Fruit fly (Drosophila melanogaster): ENCODE results near the gene CG8064.
A peak's percentile ranks its signal among the peaks of the same experiment; 100 is the strongest.

CG8064 gene

DNA sequence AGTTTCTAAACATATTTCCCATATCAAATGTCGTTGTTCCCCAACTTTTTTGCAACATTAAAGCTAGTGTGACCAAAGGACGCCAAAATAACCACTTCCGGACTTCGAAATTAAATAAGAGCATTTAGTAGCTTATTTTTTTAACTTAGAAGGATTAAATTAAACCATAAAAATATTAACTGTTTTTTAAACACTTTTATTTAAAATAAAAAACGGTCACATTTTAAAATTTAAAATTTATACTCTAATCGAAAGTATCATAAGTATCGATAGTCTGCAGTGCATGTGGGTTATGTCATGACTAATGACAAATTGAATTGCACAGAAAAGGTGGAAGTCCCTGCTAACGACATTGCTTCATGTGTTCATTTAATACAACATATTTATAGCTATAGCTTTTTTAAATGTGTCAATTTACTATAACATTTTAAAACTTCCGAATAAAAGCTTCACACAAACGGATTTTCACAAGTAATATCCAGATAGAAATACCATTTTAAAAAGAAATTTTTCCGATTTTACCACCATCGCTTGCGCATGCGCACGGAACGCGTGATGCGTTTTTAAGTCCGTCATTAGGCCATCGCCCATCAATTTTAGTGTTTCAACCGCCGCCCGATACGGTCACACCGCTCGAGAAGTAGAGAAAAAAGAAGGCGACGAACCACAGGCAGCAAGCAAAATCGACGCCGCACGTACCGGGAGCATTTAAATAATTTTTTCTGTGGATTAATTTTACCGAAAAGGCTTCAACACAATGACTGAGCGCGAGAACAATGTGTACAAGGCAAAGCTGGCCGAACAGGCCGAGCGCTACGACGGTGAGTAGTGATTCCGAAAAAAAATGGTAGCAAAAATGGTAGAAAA is 41.1 kb upstream of the CG8064 start, which contains the start of the genes CG7156 and 14-3-3epsilon (continued):
- TF ChIP-seq sage (GFP tag; optimal IDR thresholded peaks at IDR 0.05) (no peak), h (GFP tag; optimal IDR thresholded peaks at IDR 0.05) (peak; percentile 29)

DNA sequence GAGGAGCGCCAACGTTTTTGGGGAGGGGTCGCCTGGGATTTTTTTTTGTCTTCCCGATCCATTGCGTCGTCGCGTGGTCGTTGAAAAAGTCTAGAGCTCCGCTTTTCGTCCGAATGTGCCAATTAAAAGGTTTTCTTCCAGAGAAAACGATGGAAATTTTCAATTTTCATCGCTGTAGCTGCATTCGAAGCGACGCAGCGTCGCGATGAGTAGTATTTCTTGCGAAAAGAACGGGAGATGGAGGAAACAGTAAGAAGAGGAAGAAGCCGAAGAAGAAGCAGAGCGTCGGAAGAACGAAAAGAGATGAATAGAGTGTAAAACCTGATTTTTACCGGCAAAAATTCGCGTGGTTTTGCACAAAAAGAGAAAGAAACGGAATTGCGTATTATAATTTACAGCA is 40.5 kb upstream of the CG8064 start:
- no peak for TF ChIP-seq N (GFP tag; optimal IDR thresholded peaks at IDR 0.05)
- no peak for TF ChIP-seq sage (GFP tag; optimal IDR thresholded peaks at IDR 0.05)
- TF ChIP-seq Dif (GFP tag; optimal IDR thresholded peaks at IDR 0.05; ENCODE audit: partially characterized antibody): peak; percentile 27
- TF ChIP-seq psq (GFP tag; optimal IDR thresholded peaks at IDR 0.05): peak; percentile 84
- no peak for TF ChIP-seq ey (GFP tag; optimal IDR thresholded peaks at IDR 0.05)
- no peak for TF ChIP-seq GATAd (GFP tag; optimal IDR thresholded peaks at IDR 0.05)
- no peak for TF ChIP-seq pan (optimal IDR thresholded peaks at IDR 0.05)
- TF ChIP-seq Dfd (GFP tag; optimal IDR thresholded peaks at IDR 0.05): no peak
- TF ChIP-seq Vsx2 (GFP tag; optimal IDR thresholded peaks at IDR 0.05; ENCODE audit: partially characterized antibody): no peak
- no peak for TF ChIP-seq Hr78 (GFP tag; optimal IDR thresholded peaks at IDR 0.05)
- no peak for TF ChIP-seq lola (GFP tag; optimal IDR thresholded peaks at IDR 0.05)
- no peak for TF ChIP-seq sv (GFP tag; optimal IDR thresholded peaks at IDR 0.05)
- no peak for TF ChIP-seq dl (GFP tag; optimal IDR thresholded peaks at IDR 0.05; ENCODE audit: insufficient read depth in 1 of 2, partially characterized antibody in 2 of 2)
- TF ChIP-seq CrebA (GFP tag; optimal IDR thresholded peaks at IDR 0.05; ENCODE audit: borderline replicate concordance): no peak
- no peak for TF ChIP-seq rgr (GFP tag; optimal IDR thresholded peaks at IDR 0.05)
- no peak for TF ChIP-seq dsf (GFP tag; optimal IDR thresholded peaks at IDR 0.05; ENCODE audit: borderline replicate concordance)
- TF ChIP-seq Rel (GFP tag; optimal IDR thresholded peaks at IDR 0.05): no peak
- TF ChIP-seq Rel (tag; optimal IDR thresholded peaks at IDR 0.05): no peak

DNA sequence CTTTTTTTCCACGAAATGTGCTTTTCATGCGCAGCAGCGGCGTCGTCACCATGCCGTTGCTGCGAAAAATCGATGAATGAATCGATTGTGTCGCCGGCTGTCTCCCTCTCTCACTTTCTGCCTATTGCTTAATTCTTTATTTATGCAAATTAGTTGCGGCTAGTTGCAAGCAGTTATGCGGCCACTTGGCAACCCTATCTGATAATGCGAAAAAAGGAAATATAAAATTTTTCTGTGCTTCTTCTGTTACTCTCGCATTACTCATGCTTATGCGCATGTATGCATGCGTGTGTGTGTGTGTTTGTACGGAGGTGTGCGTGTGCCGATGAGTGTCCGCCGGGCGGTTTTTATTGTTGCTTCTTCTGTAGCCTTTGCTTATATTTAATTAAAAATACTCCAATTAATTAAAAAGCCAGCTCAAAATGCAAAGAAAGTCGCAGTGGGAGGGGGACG is 39.7 kb upstream of the CG8064 start:
- TF ChIP-seq sv (GFP tag; optimal IDR thresholded peaks at IDR 0.05): no peak
- TF ChIP-seq rgr (GFP tag; optimal IDR thresholded peaks at IDR 0.05): peak; percentile 41
- TF ChIP-seq Dfd (GFP tag; optimal IDR thresholded peaks at IDR 0.05): no peak
- TF ChIP-seq fru (GFP tag; optimal IDR thresholded peaks at IDR 0.05): peak; percentile 7
- TF ChIP-seq Hnf4 (GFP tag; optimal IDR thresholded peaks at IDR 0.05): no peak
- no peak for TF ChIP-seq dl (GFP tag; optimal IDR thresholded peaks at IDR 0.05; ENCODE audit: insufficient read depth in 1 of 2, partially characterized antibody in 2 of 2)
- TF ChIP-seq woc (GFP tag; optimal IDR thresholded peaks at IDR 0.05): no peak
- TF ChIP-seq Rel (GFP tag; optimal IDR thresholded peaks at IDR 0.05): peak; percentile 30
- no peak for TF ChIP-seq Rel (tag; optimal IDR thresholded peaks at IDR 0.05)
- TF ChIP-seq Dif (GFP tag; optimal IDR thresholded peaks at IDR 0.05; ENCODE audit: partially characterized antibody): no peak
- TF ChIP-seq GATAd (GFP tag; optimal IDR thresholded peaks at IDR 0.05): no peak
- TF ChIP-seq ey (GFP tag; optimal IDR thresholded peaks at IDR 0.05): peak; percentile 45
- TF ChIP-seq Mio (GFP tag; optimal IDR thresholded peaks at IDR 0.05): no peak
- TF ChIP-seq Abd-B (GFP tag; optimal IDR thresholded peaks at IDR 0.05): no peak
- TF ChIP-seq Jra (GFP tag; optimal IDR thresholded peaks at IDR 0.05): peak; percentile 59
- no peak for TF ChIP-seq psq (GFP tag; optimal IDR thresholded peaks at IDR 0.05)
- TF ChIP-seq CrebA (GFP tag; optimal IDR thresholded peaks at IDR 0.05; ENCODE audit: borderline replicate concordance): no peak
- no peak for TF ChIP-seq Vsx2 (GFP tag; optimal IDR thresholded peaks at IDR 0.05; ENCODE audit: partially characterized antibody)
- TF ChIP-seq dsf (GFP tag; optimal IDR thresholded peaks at IDR 0.05; ENCODE audit: borderline replicate concordance): no peak
- no peak for TF ChIP-seq dmrt93B (GFP tag; optimal IDR thresholded peaks at IDR 0.05)
- TF ChIP-seq CG9705 (GFP tag; optimal IDR thresholded peaks at IDR 0.05): no peak
- peak; percentile 9 for TF ChIP-seq brk (GFP tag; optimal IDR thresholded peaks at IDR 0.05)
- TF ChIP-seq br (GFP tag; optimal IDR thresholded peaks at IDR 0.05): peak; percentile 19
- TF ChIP-seq Hr83 (GFP tag; optimal IDR thresholded peaks at IDR 0.05; ENCODE audit: poor library complexity, severe bottlenecking): no peak
- TF ChIP-seq CG32264 (GFP tag; optimal IDR thresholded peaks at IDR 0.05): no peak
- no peak for TF ChIP-seq Hr78 (GFP tag; optimal IDR thresholded peaks at IDR 0.05)
- no peak for TF ChIP-seq Sp1 (GFP tag; optimal IDR thresholded peaks at IDR 0.05)
- peak in 1 of 2 experiments; percentile 51 for TF ChIP-seq foxo (GFP tag; optimal IDR thresholded peaks at IDR 0.05)
- TF ChIP-seq Myc (optimal IDR thresholded peaks at IDR 0.05): no peak
- TF ChIP-seq N (GFP tag; optimal IDR thresholded peaks at IDR 0.05): no peak
- peak; percentile 29 for TF ChIP-seq HLH106 (tag; optimal IDR thresholded peaks at IDR 0.05)
- no peak for TF ChIP-seq tai (GFP tag; optimal IDR thresholded peaks at IDR 0.05)
- no peak for TF ChIP-seq OdsH (GFP tag; optimal IDR thresholded peaks at IDR 0.05)
- no peak for TF ChIP-seq usp (GFP tag; optimal IDR thresholded peaks at IDR 0.05)
- TF ChIP-seq sage (GFP tag; optimal IDR thresholded peaks at IDR 0.05): no peak
- no peak for TF ChIP-seq pan (optimal IDR thresholded peaks at IDR 0.05)
- TF ChIP-seq lola (GFP tag; optimal IDR thresholded peaks at IDR 0.05): no peak
- no peak for TF ChIP-seq h (GFP tag; optimal IDR thresholded peaks at IDR 0.05)
- no peak for TF ChIP-seq jim (GFP tag; optimal IDR thresholded peaks at IDR 0.05)

All from whole organism, wandering third instar larva.